Fruit fly (Drosophila melanogaster): Measurements from ENCODE around the gene CG4935.

The CG4935 gene

DNA sequence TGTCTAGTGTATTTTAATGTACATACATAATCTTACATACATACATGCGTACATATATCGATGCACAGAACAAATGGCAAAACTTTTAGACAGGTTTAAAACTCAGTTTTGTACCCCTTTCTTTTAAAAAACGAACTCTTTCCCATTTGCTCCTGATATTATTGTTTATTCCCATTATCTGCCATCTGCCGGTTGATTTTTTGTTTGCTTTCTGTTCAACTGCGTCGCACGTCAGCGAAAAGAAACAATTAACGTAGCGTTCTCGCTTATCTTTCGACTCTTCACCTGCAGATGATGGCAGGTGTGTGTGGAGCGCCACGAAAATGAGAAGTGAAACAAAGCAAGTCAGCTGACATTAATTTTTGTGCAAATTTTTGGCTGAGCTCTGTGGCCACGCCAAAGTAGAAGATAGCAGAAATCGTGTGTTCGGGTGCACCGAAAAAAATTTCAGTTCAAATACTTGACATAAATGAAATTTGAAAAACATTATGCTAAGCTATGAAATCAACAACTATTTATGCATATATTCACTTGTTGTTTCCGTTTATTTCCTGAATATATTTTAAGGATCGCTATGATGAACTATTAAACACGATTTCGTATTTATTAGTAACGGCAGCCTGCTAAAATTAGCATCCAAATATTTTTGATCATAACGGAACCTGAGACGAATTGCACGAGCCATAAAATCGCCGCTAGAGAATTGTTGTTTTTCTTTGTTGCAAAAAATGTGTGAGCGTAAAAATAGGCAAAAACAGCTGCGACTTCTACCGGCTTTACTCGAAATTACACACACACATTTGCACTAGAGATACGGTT is 8.9 kb downstream of the CG4935 start (continued):
- TF ChIP-seq Ets65A (GFP tag) (peak; percentile 59), CG10654 (GFP tag; optimal IDR thresholded peaks at IDR 0.05) (no peak), gem (tag; optimal IDR thresholded peaks at IDR 0.05) (peak; percentile 66), CG14667 (GFP tag; IDR thresholded peaks at IDR 0.05) (no peak), Bgb (GFP tag; IDR thresholded peaks at IDR 0.05; ENCODE audit: partially characterized antibody) (no peak), CG15269 (tag; optimal IDR thresholded peaks at IDR 0.05) (no peak), dmrt99B (tag; optimal IDR thresholded peaks at IDR 0.05) (no peak), rib (GFP tag; IDR thresholded peaks at IDR 0.05) (no peak), ind (GFP tag; optimal IDR thresholded peaks at IDR 0.05) (peak; percentile 43), CG10321 (GFP tag; IDR thresholded peaks at IDR 0.05) (no peak), CG12391 (tag; optimal IDR thresholded peaks at IDR 0.05) (peak; percentile 35), CG17359 (tag; optimal IDR thresholded peaks at IDR 0.05) (peak; percentile 13), lbe (GFP tag; optimal IDR thresholded peaks at IDR 0.05) (no peak), CG10209 (GFP tag; optimal IDR thresholded peaks at IDR 0.05) (peak; percentile 33), grau (tag; optimal IDR thresholded peaks at IDR 0.05) (peak; percentile 22), CG9437 (GFP tag; optimal IDR thresholded peaks at IDR 0.05) (peak; percentile 17), Kr (GFP tag; optimal IDR thresholded peaks at IDR 0.05) (peak; percentile 21), ssp (GFP tag; IDR thresholded peaks at IDR 0.05) (no peak), CG17186 (GFP tag; optimal IDR thresholded peaks at IDR 0.05) (no peak), CG3995 (GFP tag; optimal IDR thresholded peaks at IDR 0.05) (peak; percentile 0), CG4424 (GFP tag; optimal IDR thresholded peaks at IDR 0.05) (no peak), CG12155 (GFP tag; optimal IDR thresholded peaks at IDR 0.05) (peak; percentile 15), sr (GFP tag; IDR thresholded peaks at IDR 0.05) (no peak), pzg (GFP tag; optimal IDR thresholded peaks at IDR 0.05) (no peak), pita (GFP tag; optimal IDR thresholded peaks at IDR 0.05) (no peak), wek (GFP tag; optimal IDR thresholded peaks at IDR 0.05) (no peak), CG2202 (tag; optimal IDR thresholded peaks at IDR 0.05) (no peak), CG12942 (GFP tag; optimal IDR thresholded peaks at IDR 0.05) (peak; percentile 9), CHES-1-like (GFP tag; optimal IDR thresholded peaks at IDR 0.05) (peak; percentile 22), Sox102F (GFP tag; optimal IDR thresholded peaks at IDR 0.05) (peak; percentile 24), chm (GFP tag; IDR thresholded peaks at IDR 0.05) (no peak), Atf-2 (GFP tag; optimal IDR thresholded peaks at IDR 0.05) (no peak), phol (tag; optimal IDR thresholded peaks at IDR 0.05) (peak; percentile 25), CG9727 (GFP tag; optimal IDR thresholded peaks at IDR 0.05) (peak; percentile 52), CG13775 (GFP tag; optimal IDR thresholded peaks at IDR 0.05) (peak; percentile 63), sima (GFP tag; optimal IDR thresholded peaks at IDR 0.05) (no peak), ems (GFP tag; optimal IDR thresholded peaks at IDR 0.05) (no peak), ato (GFP tag; IDR thresholded peaks at IDR 0.05; ENCODE audit: partially characterized antibody) (no peak), CG7987 (GFP tag; optimal IDR thresholded peaks at IDR 0.05) (no peak), CG15601 (tag; optimal IDR thresholded peaks at IDR 0.05) (no peak), odd (GFP tag; optimal IDR thresholded peaks at IDR 0.05) (no peak), CG2678 (tag; optimal IDR thresholded peaks at IDR 0.05) (peak; percentile 36)
